Worm (Caenorhabditis elegans): Measurements from ENCODE around the gene sor-3.

Gene sor-3

ce11 chrX:382692-383091 lies 29.3 kb downstream of the sor-3 start, which contains the start of gene ife-2:
ife-2 (minus strand) TSS chrX:382709.
- TF ChIP-seq nhr-67 (tag; optimal IDR thresholded peaks at IDR 0.05) (no peak), fkh-2 (tag; optimal IDR thresholded peaks at IDR 0.05) (no peak), tbx-2 (tag; optimal IDR thresholded peaks at IDR 0.05) (no peak), unc-62 (GFP tag; optimal IDR thresholded peaks at IDR 0.05) (no peak), nhr-12 (tag; optimal IDR thresholded peaks at IDR 0.05) (no peak), nhr-25 (tag; optimal IDR thresholded peaks at IDR 0.05) (peak; percentile 65), aly-2 (tag; optimal IDR thresholded peaks at IDR 0.05) (no peak), ceh-28 (tag; optimal IDR thresholded peaks at IDR 0.05) (peak; percentile 82), eor-1 (tag; optimal IDR thresholded peaks at IDR 0.05) (no peak), sea-2 (GFP tag; optimal IDR thresholded peaks at IDR 0.05) (no peak), R02D3.7 (tag; optimal IDR thresholded peaks at IDR 0.05) (peak; percentile 44), nhr-237 (tag; optimal IDR thresholded peaks at IDR 0.05) (no peak), skn-1 (tag; optimal IDR thresholded peaks at IDR 0.05) (peak; percentile 5), mdl-1 (tag; optimal IDR thresholded peaks at IDR 0.05) (no peak), lsy-12 (tag; optimal IDR thresholded peaks at IDR 0.05) (no peak), nhr-43 (tag; optimal IDR thresholded peaks at IDR 0.05; ENCODE audit: poor library complexity, severe bottlenecking) (peak; percentile 67), ceh-9 (tag; optimal IDR thresholded peaks at IDR 0.05) (no peak), nhr-77 (tag; optimal IDR thresholded peaks at IDR 0.05) (no peak), fos-1 (tag; optimal IDR thresholded peaks at IDR 0.05) (no peak), snpc-4 (tag; optimal IDR thresholded peaks at IDR 0.05) (peak; percentile 58), ztf-4 (tag; optimal IDR thresholded peaks at IDR 0.05) (no peak), elt-3 (tag; optimal IDR thresholded peaks at IDR 0.05) (no peak), fkh-10 (GFP tag; optimal IDR thresholded peaks at IDR 0.05) (no peak), elt-2 (tag; optimal IDR thresholded peaks at IDR 0.05) (peak; percentile 52), nhr-11 (tag; optimal IDR thresholded peaks at IDR 0.05) (no peak), egl-27 (tag; optimal IDR thresholded peaks at IDR 0.05) (no peak), jun-1 (tag; optimal IDR thresholded peaks at IDR 0.05) (peak; percentile 10), hmg-11 (tag; optimal IDR thresholded peaks at IDR 0.05) (peak; percentile 81), unc-39 (tag; optimal IDR thresholded peaks at IDR 0.05) (no peak), ceh-16 (tag; optimal IDR thresholded peaks at IDR 0.05) (no peak), mml-1 (tag; optimal IDR thresholded peaks at IDR 0.05) (no peak), pqm-1 (tag; optimal IDR thresholded peaks at IDR 0.05) (peak; percentile 1), zag-1 (tag; optimal IDR thresholded peaks at IDR 0.05) (no peak), pha-4 (tag; optimal IDR thresholded peaks at IDR 0.05) (peak; percentile 94), nfya-1 (tag; optimal IDR thresholded peaks at IDR 0.05; ENCODE audit: insufficient read depth) (peak; percentile 97), ztf-11 (tag; optimal IDR thresholded peaks at IDR 0.05) (no peak), ZK546.5 (tag; optimal IDR thresholded peaks at IDR 0.05) (no peak), nhr-76 (tag; optimal IDR thresholded peaks at IDR 0.05) (no peak), elt-1 (tag; optimal IDR thresholded peaks at IDR 0.05) (no peak), daf-12 (tag; optimal IDR thresholded peaks at IDR 0.05) (no peak), ama-1 (optimal IDR thresholded peaks at IDR 0.05) (no peak), egl-5 (tag; optimal IDR thresholded peaks at IDR 0.05) (no peak), nhr-28 (tag; optimal IDR thresholded peaks at IDR 0.05) (no peak), ceh-82 (tag; optimal IDR thresholded peaks at IDR 0.05) (no peak), lin-15B (tag; optimal IDR thresholded peaks at IDR 0.05) (peak; percentile 47), nhr-23 (tag; optimal IDR thresholded peaks at IDR 0.05) (peak; percentile 60), lin-39 (tag; optimal IDR thresholded peaks at IDR 0.05) (peak; percentile 62)

ce11 chrX:388728-389127 lies 35.3 kb downstream of the sor-3 start, which contains the start of gene ceh-93:
ceh-93 (minus strand) TSS chrX:388797.
- TF ChIP-seq snpc-4 (tag; optimal IDR thresholded peaks at IDR 0.05) (no peak), hmg-11 (tag; optimal IDR thresholded peaks at IDR 0.05) (peak; percentile 43), nfya-1 (tag; optimal IDR thresholded peaks at IDR 0.05; ENCODE audit: insufficient read depth) (peak; percentile 97), lin-15B (tag; optimal IDR thresholded peaks at IDR 0.05) (peak; percentile 37)

All from whole organism, L3 larva.